Fruit fly (Drosophila melanogaster): Measurements from ENCODE around the gene Pig1.
"Not testable (repeated sequence)": the region's sequence is repeated elsewhere in the genome, so short reads cannot be mapped to it uniquely, and the experiment has no call there.

Pig1 gene

DNA sequence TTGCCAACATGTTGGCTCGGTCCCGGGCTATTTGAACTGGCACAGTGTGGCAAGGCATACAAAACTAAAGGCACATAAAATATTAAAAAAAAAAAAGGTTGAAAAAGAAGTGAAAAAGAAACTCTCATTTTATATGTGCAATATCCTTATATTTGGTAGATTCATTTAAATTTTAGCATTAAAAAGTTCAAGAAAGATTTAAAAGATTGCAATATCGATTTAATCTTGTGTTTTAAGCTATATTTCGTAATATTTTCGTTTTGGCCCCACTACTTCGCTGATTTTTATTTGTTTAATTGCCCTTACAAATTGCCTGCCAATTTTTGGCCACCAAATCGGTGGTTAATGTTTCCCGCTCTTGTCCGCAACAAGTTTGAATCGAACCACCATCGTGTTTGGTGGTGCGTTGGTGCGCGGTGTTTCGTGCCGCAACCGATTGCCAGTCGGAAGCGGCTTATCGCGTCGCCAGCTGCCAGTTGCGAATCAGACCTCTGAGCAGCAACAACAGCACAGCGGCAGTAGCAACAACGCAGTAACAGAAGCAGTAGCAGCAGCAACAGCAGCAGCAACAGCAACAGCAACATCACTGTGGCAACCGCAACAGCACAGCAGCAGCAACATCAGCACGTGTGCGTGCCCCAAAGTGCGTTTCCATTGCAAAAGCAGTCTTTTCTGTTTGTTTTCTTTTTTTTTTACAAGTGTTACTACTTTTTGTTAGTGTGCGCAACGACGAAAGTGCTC, 6.7 kb upstream of the Pig1 start (continued):
- TF ChIP-seq usp (GFP tag; optimal IDR thresholded peaks at IDR 0.05) (no peak), CG9705 (GFP tag; optimal IDR thresholded peaks at IDR 0.05) (peak; percentile 81), N (GFP tag; optimal IDR thresholded peaks at IDR 0.05) (no peak), h (GFP tag; optimal IDR thresholded peaks at IDR 0.05) (peak; percentile 92)

DNA sequence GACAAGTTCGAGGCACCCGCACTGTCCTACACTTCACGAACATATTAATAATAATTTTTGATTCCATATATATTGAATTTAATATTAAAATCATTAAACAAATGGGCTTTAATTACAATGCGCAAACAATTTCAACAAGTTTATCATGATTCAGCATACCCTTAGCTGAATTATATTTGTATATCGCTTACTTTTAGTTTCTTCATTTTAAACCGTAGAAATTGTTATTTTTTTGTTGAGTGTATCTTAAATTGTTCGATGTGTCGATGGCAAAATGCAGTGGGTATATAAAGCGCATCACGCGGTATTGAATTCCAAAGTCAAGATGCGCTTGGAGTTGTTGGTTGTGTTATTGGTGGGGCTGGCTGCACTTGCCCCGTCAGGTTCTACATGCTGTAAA, 700 bp upstream of the Pig1 start, which contains the start of gene Sgs4:
Sgs4 (plus strand) TSS at position 301 of the 400 bp plus-strand sequence.
- no peak for TF ChIP-seq jim (GFP tag; optimal IDR thresholded peaks at IDR 0.05)
- no peak for TF ChIP-seq woc (GFP tag; optimal IDR thresholded peaks at IDR 0.05)
- TF ChIP-seq dsf (GFP tag; optimal IDR thresholded peaks at IDR 0.05; ENCODE audit: borderline replicate concordance), result no peak
- TF ChIP-seq Dfd (GFP tag; optimal IDR thresholded peaks at IDR 0.05), result no peak
- no peak for TF ChIP-seq CG9705 (GFP tag; optimal IDR thresholded peaks at IDR 0.05)
- TF ChIP-seq dmrt93B (GFP tag; optimal IDR thresholded peaks at IDR 0.05), result no peak
- TF ChIP-seq psq (GFP tag; optimal IDR thresholded peaks at IDR 0.05), result no peak
- no peak for TF ChIP-seq Dif (GFP tag; optimal IDR thresholded peaks at IDR 0.05; ENCODE audit: partially characterized antibody)
- TF ChIP-seq Mio (GFP tag; optimal IDR thresholded peaks at IDR 0.05), result no peak
- TF ChIP-seq foxo (GFP tag; optimal IDR thresholded peaks at IDR 0.05), result no peak
- TF ChIP-seq OdsH (GFP tag; optimal IDR thresholded peaks at IDR 0.05), result no peak
- no peak for TF ChIP-seq Sp1 (GFP tag; optimal IDR thresholded peaks at IDR 0.05)
- TF ChIP-seq ey (GFP tag; optimal IDR thresholded peaks at IDR 0.05), result no peak
- TF ChIP-seq pan (optimal IDR thresholded peaks at IDR 0.05), result no peak
- TF ChIP-seq sv (GFP tag; optimal IDR thresholded peaks at IDR 0.05), result no peak
- no peak for TF ChIP-seq GATAd (GFP tag; optimal IDR thresholded peaks at IDR 0.05)
- TF ChIP-seq rgr (GFP tag; optimal IDR thresholded peaks at IDR 0.05), result no peak

- TF ChIP-seq Rel (GFP tag; optimal IDR thresholded peaks at IDR 0.05) (no peak), Rel (tag; optimal IDR thresholded peaks at IDR 0.05) (no peak), dsf (GFP tag; optimal IDR thresholded peaks at IDR 0.05; ENCODE audit: borderline replicate concordance) (no peak), CG9705 (GFP tag; optimal IDR thresholded peaks at IDR 0.05) (no peak), Sp1 (GFP tag; optimal IDR thresholded peaks at IDR 0.05) (no peak), Dif (GFP tag; optimal IDR thresholded peaks at IDR 0.05; ENCODE audit: partially characterized antibody) (no peak), pan (optimal IDR thresholded peaks at IDR 0.05) (no peak)
Measured at dm6 chrX:3244120-3244519, 5.0 kb downstream of the Pig1 start, which contains the start of gene ng4. ng4 (minus strand) TSS chrX:3244220.

dm6 chrX:3241984-3242462, 7.1 kb downstream of the Pig1 start, which contains the start of the genes ng3 and ng1:
ng3 (minus strand) TSS chrX:3242084.
ng1 (plus strand) TSS chrX:3242412.
- TF ChIP-seq Rel (GFP tag; optimal IDR thresholded peaks at IDR 0.05), result no peak
- no peak for TF ChIP-seq Rel (tag; optimal IDR thresholded peaks at IDR 0.05)
- TF ChIP-seq Hnf4 (GFP tag; optimal IDR thresholded peaks at IDR 0.05), result no peak
- no peak for TF ChIP-seq dsf (GFP tag; optimal IDR thresholded peaks at IDR 0.05; ENCODE audit: borderline replicate concordance)
- TF ChIP-seq usp (GFP tag; optimal IDR thresholded peaks at IDR 0.05), result no peak
- TF ChIP-seq dl (GFP tag; optimal IDR thresholded peaks at IDR 0.05; ENCODE audit: insufficient read depth in 1 of 2, partially characterized antibody in 2 of 2), result no peak
- no peak for TF ChIP-seq Vsx2 (GFP tag; optimal IDR thresholded peaks at IDR 0.05; ENCODE audit: partially characterized antibody)
- TF ChIP-seq CrebA (GFP tag; optimal IDR thresholded peaks at IDR 0.05; ENCODE audit: borderline replicate concordance), result no peak
- no peak for TF ChIP-seq jim (GFP tag; optimal IDR thresholded peaks at IDR 0.05)
- no peak for TF ChIP-seq foxo (GFP tag; optimal IDR thresholded peaks at IDR 0.05)
- no peak for TF ChIP-seq CG9705 (GFP tag; optimal IDR thresholded peaks at IDR 0.05)
- TF ChIP-seq sage (GFP tag; optimal IDR thresholded peaks at IDR 0.05), result no peak
- no peak for TF ChIP-seq dmrt93B (GFP tag; optimal IDR thresholded peaks at IDR 0.05)
- no peak for TF ChIP-seq br (GFP tag; optimal IDR thresholded peaks at IDR 0.05)

DNA sequence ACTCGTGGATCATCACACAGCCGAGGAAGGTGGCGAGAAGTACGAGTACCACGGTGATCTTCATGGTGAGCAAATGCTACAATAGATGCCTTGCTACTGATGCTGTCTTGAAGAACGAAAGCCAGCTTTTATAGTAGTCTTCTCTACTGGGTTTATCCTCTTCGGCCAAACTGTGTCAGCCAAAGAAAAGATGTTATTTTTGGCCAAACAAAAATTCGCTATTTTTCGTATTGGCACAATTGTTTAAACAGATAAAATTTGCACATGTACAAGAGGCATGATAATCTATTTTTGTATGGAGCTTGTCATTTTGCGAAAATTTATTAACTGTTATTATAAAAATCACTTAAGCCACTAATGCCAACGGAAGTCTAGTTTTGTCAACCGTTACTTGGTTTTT, 8.6 kb downstream of the Pig1 start, which contains the start of gene ng2:
ng2 (minus strand) TSS at position 101 of the 400 bp plus-strand sequence.
- not testable (repeated sequence) for TF ChIP-seq lola (GFP tag; optimal IDR thresholded peaks at IDR 0.05); brk (GFP tag; optimal IDR thresholded peaks at IDR 0.05); dsf (GFP tag; optimal IDR thresholded peaks at IDR 0.05; ENCODE audit: borderline replicate concordance)

All from whole organism, wandering third instar larva.